Worm (Caenorhabditis elegans): Measurements from ENCODE around the gene F46E10.2.

ce11 chrV:6538323-6538722 lies 18.1 kb downstream of the F46E10.2 start:
- TF ChIP-seq mml-1 (tag; optimal IDR thresholded peaks at IDR 0.05) (no peak), unc-39 (tag; optimal IDR thresholded peaks at IDR 0.05) (no peak), egl-27 (tag; optimal IDR thresholded peaks at IDR 0.05) (no peak), mdl-1 (tag; optimal IDR thresholded peaks at IDR 0.05) (no peak), elt-1 (tag; optimal IDR thresholded peaks at IDR 0.05) (no peak), zag-1 (tag; optimal IDR thresholded peaks at IDR 0.05) (no peak), snpc-4 (tag; optimal IDR thresholded peaks at IDR 0.05) (no peak), pqm-1 (tag; optimal IDR thresholded peaks at IDR 0.05) (no peak), pha-4 (tag; optimal IDR thresholded peaks at IDR 0.05) (peak; percentile 42)

Data from whole organism, L3 larva.